Fruit fly (Drosophila melanogaster): ENCODE measurements around the gene CG12725.

Gene CG12725

DNA sequence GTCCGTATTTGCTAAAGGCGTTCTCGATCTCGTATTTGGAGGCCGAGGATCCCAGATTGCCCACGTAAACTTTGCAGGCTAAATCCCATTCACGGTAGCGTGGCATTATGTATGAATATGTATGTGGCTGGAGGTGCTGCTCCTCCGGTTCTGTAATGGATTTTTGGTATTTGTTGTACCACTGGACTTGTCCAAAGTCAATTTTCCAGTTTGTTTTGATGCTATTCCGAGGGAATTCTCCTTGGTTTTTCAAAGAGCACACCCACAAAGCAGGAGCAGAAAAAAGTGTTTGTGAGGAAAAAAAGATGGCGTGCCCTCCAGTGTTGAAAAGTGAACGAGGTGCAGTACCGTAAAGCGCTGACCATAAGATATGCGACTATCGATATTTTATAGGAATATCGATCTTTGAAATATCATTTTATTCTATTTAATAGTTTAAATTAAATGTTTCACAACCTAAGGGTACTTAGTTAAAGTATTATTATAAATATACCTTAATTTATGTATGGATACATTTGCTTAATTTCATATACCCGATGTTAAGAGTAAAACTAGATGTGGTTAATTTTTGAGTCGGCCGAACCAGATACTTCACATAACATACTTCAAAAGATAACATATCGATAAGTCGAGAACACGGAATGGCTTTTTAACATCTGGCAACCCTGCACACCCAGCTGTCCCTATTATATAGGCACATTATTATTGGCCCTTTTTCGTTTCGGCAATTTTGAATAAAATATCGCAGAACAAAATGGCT lies 17.9 kb downstream of the CG12725 start, which contains the start of the genes Rbp1-like and Tim9a (continued):
- TF ChIP-seq Dfd (GFP tag; optimal IDR thresholded peaks at IDR 0.05) (no peak), CG9817 (tag; optimal IDR thresholded peaks at IDR 0.05) (peak; percentile 5), CG2199 (GFP tag; IDR thresholded peaks at IDR 0.05) (no peak), ftz-f1 (GFP tag; optimal IDR thresholded peaks at IDR 0.05) (no peak), CG8924 (tag; optimal IDR thresholded peaks at IDR 0.05) (peak; percentile 46), CG13424 (tag; optimal IDR thresholded peaks at IDR 0.05) (peak; percentile 30), CG3726 (GFP tag; IDR thresholded peaks at IDR 0.05) (no peak), nmo (GFP tag; optimal IDR thresholded peaks at IDR 0.05) (peak; percentile 66), ranshi (GFP tag; IDR thresholded peaks at IDR 0.05) (0 out of 2 replicates have a peak, but pooled peaks have one; percentile 12), CG3163 (GFP tag; optimal IDR thresholded peaks at IDR 0.05) (no peak), H2.0 (GFP tag; IDR thresholded peaks at IDR 0.05) (peak; percentile 13; the same call in 1 of the 2 replicates), otp (GFP tag; IDR thresholded peaks at IDR 0.05) (no peak), dpn (GFP tag; optimal IDR thresholded peaks at IDR 0.05) (no peak), vnd (GFP tag; IDR thresholded peaks at IDR 0.05; ENCODE audit: partially characterized antibody) (peak; percentile 76), Doc2 (GFP tag; IDR thresholded peaks at IDR 0.05) (no peak), HmgZ (tag; optimal IDR thresholded peaks at IDR 0.05) (peak; percentile 13), CG7987 (GFP tag; optimal IDR thresholded peaks at IDR 0.05) (peak; percentile 13), CG17359 (tag; optimal IDR thresholded peaks at IDR 0.05) (no peak), nau (GFP tag; optimal IDR thresholded peaks at IDR 0.05) (no peak), Mes4 (GFP tag; optimal IDR thresholded peaks at IDR 0.05) (no peak), shn (GFP tag; optimal IDR thresholded peaks at IDR 0.05) (no peak), ap (GFP tag; IDR thresholded peaks at IDR 0.05) (no peak), CG10274 (GFP tag; optimal IDR thresholded peaks at IDR 0.05) (no peak), pnt (GFP tag; optimal IDR thresholded peaks at IDR 0.05) (no peak), bcd (GFP tag; optimal IDR thresholded peaks at IDR 0.05) (peak; percentile 35), sens (GFP tag) (peak; percentile 46), croc (GFP tag; conservative IDR thresholded peaks at IDR 0.05) (no peak), Hand (GFP tag; optimal IDR thresholded peaks at IDR 0.05) (no peak), D19A (tag; optimal IDR thresholded peaks at IDR 0.05) (no peak), Poxn (GFP tag; IDR thresholded peaks at IDR 0.05) (no peak), CG42726 (GFP tag; IDR thresholded peaks at IDR 0.05; ENCODE audit: partially characterized antibody) (no peak; the same call in 1 of the 2 replicates), CG9609 (GFP tag; optimal IDR thresholded peaks at IDR 0.05) (no peak), CG10654 (GFP tag; optimal IDR thresholded peaks at IDR 0.05) (peak; percentile 7), gsb-n (tag; optimal IDR thresholded peaks at IDR 0.05) (no peak), CG3847 (GFP tag; IDR thresholded peaks at IDR 0.05) (peak; percentile 55), E2f2 (GFP tag; IDR thresholded peaks at IDR 0.05) (peak; percentile 57), zf30C (GFP tag; optimal IDR thresholded peaks at IDR 0.05) (no peak), CG5953 (GFP tag; IDR thresholded peaks at IDR 0.05) (no peak), lov (optimal IDR thresholded peaks at IDR 0.05) (no peak), lov (GFP tag; IDR thresholded peaks at IDR 0.05) (no peak), vfl (GFP tag; optimal IDR thresholded peaks at IDR 0.05) (no peak), Dref (GFP tag; IDR thresholded peaks at IDR 0.05) (peak; percentile 67), CG9932 (GFP tag; IDR thresholded peaks at IDR 0.05) (peak; percentile 65), bowl (GFP tag; IDR thresholded peaks at IDR 0.05) (no peak), Atf6 (GFP tag; IDR thresholded peaks at IDR 0.05) (no peak), CG30020 (tag; optimal IDR thresholded peaks at IDR 0.05) (peak; percentile 51), CG2120 (GFP tag; optimal IDR thresholded peaks at IDR 0.05) (peak; percentile 46), fu2 (GFP tag; optimal IDR thresholded peaks at IDR 0.05) (no peak), Trl (optimal IDR thresholded peaks at IDR 0.05) (no peak), Trl (GFP tag; optimal IDR thresholded peaks at IDR 0.05) (no peak), chinmo (GFP tag; IDR thresholded peaks at IDR 0.05; ENCODE audit: partially characterized antibody) (no peak)
